Worm (Caenorhabditis elegans): ENCODE data around the gene srh-203.
"Not testable (repeated sequence)": the region's sequence is repeated elsewhere in the genome, so short reads cannot be mapped to it uniquely, and the experiment has no call there.

srh-203 gene

ce11 chrV:17456197-17456596, at the start of gene srh-203:
Gene srh-203 (minus strand): TSS chrV:17456297.
- TF ChIP-seq nfya-2 (GFP tag; IDR thresholded peaks at IDR 0.05); dpl-1 (GFP tag; optimal IDR thresholded peaks at IDR 0.05); zim-3 (tag; optimal IDR thresholded peaks at IDR 0.05): not testable (repeated sequence)

- TF ChIP-seq nhr-120 (GFP tag; IDR thresholded peaks at IDR 0.05): 0 out of 2 replicates have a peak, but pooled peaks have one; percentile 52
- TF ChIP-seq ceh-58 (GFP tag; IDR thresholded peaks at IDR 0.05): 0 out of 2 replicates have a peak, but pooled peaks have one; percentile 17
- TF ChIP-seq F10E7.11 (tag; optimal IDR thresholded peaks at IDR 0.05): no peak
- peak; percentile 74 for TF ChIP-seq zfh-2 (GFP tag; conservative IDR thresholded peaks at IDR 0.05)
Measured at ce11 chrV:17500055-17500454, 44.0 kb upstream of the srh-203 start.

- TF ChIP-seq xnd-1 (tag; optimal IDR thresholded peaks at IDR 0.05): no peak
- no peak for TF ChIP-seq tbx-9 (tag; optimal IDR thresholded peaks at IDR 0.05; ENCODE audit: borderline replicate concordance)
- no peak for TF ChIP-seq K12H6.12 (tag; optimal IDR thresholded peaks at IDR 0.05)
- TF ChIP-seq F37B4.10 (GFP tag; IDR thresholded peaks at IDR 0.05): no peak
- TF ChIP-seq hmg-20 (GFP tag; IDR thresholded peaks at IDR 0.05): no peak
- no peak for TF ChIP-seq lsl-1 (GFP tag; optimal IDR thresholded peaks at IDR 0.05)
- TF ChIP-seq hsf-1 (GFP tag; IDR thresholded peaks at IDR 0.05): no peak
- no peak for TF ChIP-seq K11D2.4 (GFP tag; IDR thresholded peaks at IDR 0.05)
- no peak for TF ChIP-seq nfyb-1 (GFP tag; IDR thresholded peaks at IDR 0.05)
- no peak for TF ChIP-seq madf-8 (GFP tag; conservative IDR thresholded peaks at IDR 0.05)
- TF ChIP-seq nfya-2 (GFP tag; IDR thresholded peaks at IDR 0.05): no peak
- TF ChIP-seq C06A6.2 (GFP tag; conservative IDR thresholded peaks at IDR 0.05): no peak
- TF ChIP-seq ztf-22 (GFP tag; optimal IDR thresholded peaks at IDR 0.05): no peak
- no peak for TF ChIP-seq lin-35 (GFP tag; optimal IDR thresholded peaks at IDR 0.05)
- TF ChIP-seq rec-8 (tag; optimal IDR thresholded peaks at IDR 0.05): no peak
- TF ChIP-seq snpc-3.4 (tag; optimal IDR thresholded peaks at IDR 0.05): no peak
Measured at ce11 chrV:17496071-17496470, 40.0 kb upstream of the srh-203 start, which contains the start of gene srh-118. Gene srh-118 (minus strand): TSS chrV:17496171.

ce11 chrV:17493732-17494131, 37.6 kb upstream of the srh-203 start, which contains the start of gene fbxa-102:
Gene fbxa-102 (minus strand): TSS chrV:17493832.
- no peak for TF ChIP-seq efl-1 (GFP tag; optimal IDR thresholded peaks at IDR 0.05)
- no peak for TF ChIP-seq nhr-179 (tag; optimal IDR thresholded peaks at IDR 0.05)
- no peak for TF ChIP-seq Y53F4B.3 (GFP tag; IDR thresholded peaks at IDR 0.05)
- no peak for TF ChIP-seq dox-1 (GFP tag; IDR thresholded peaks at IDR 0.05)
- TF ChIP-seq hmg-20 (GFP tag; IDR thresholded peaks at IDR 0.05): no peak
- TF ChIP-seq lsl-1 (GFP tag; optimal IDR thresholded peaks at IDR 0.05): no peak
- no peak for TF ChIP-seq F23B12.7 (tag; optimal IDR thresholded peaks at IDR 0.05; ENCODE audit: insufficient read depth)
- no peak for TF ChIP-seq attf-3 (GFP tag; conservative IDR thresholded peaks at IDR 0.05)
- no peak for TF ChIP-seq gei-17 (GFP tag; optimal IDR thresholded peaks at IDR 0.05)
- TF ChIP-seq hlh-12 (tag; optimal IDR thresholded peaks at IDR 0.05): no peak
- TF ChIP-seq ceh-91 (GFP tag; IDR thresholded peaks at IDR 0.05): no peak
- no peak for TF ChIP-seq akir-1 (GFP tag; optimal IDR thresholded peaks at IDR 0.05)
- no peak for TF ChIP-seq lin-40 (tag; optimal IDR thresholded peaks at IDR 0.05)
- TF ChIP-seq bed-1 (GFP tag; IDR thresholded peaks at IDR 0.05): no peak
- no peak for TF ChIP-seq rec-8 (tag; optimal IDR thresholded peaks at IDR 0.05)
- TF ChIP-seq B0261.1 (tag; optimal IDR thresholded peaks at IDR 0.05): no peak
- TF ChIP-seq tbx-9 (tag; optimal IDR thresholded peaks at IDR 0.05; ENCODE audit: borderline replicate concordance): no peak

All from whole organism, young adult.